Fruit fly (Drosophila melanogaster) whole organism, wandering third instar larva: ENCODE data around the gene amrt.

Experiments used
- Rel ChIP-seq, 2 experiments: fragments of 200-800 bp; sonication (Bioruptor generic) in 1 of 2; optimal IDR thresholded peaks; 2 replicates in 1 of 2; 3 replicates in 1 of 2; lab custom pipeline; 2016 to 2019; ENCODE audit warnings: mild to moderate bottlenecking in 2 of 2, missing biosample characterization in 2 of 2, missing genetic modification characterization in 2 of 2, moderate library complexity in 1 of 2
- dmrt93B ChIP-seq: fragments of 200-800 bp; sonication (Bioruptor generic); optimal IDR thresholded peaks from 2 replicates; lab custom pipeline; 2018; ENCODE audit warnings: missing biosample characterization, mild to moderate bottlenecking, missing genetic modification characterization
- dsf ChIP-seq: sonication (Bioruptor generic); optimal IDR thresholded peaks from 2 replicates; lab custom pipeline; 2016; ENCODE audit warnings: missing biosample characterization, missing genetic modification characterization, borderline replicate concordance

The amrt gene

DNA sequence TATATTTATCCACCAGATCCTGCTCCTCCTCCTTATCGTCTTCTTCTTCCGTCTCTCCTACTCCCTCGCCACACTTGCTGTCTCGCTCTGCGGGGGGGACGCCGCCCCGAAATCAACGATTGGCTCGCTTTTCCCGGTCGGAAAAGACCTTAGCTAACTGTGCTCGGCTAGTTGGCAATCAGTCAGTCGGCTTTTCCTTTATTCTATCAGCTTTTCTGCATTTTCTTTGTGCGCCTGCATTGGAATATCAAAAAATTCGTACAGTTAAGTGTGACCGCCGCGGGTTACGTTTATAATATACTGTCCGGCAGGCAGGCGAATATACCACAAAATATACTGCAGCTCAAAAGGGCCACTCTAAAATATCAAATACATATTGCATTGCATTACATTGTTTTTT is 47.8 kb downstream of the amrt start, which contains the start of gene jub:
TSS of gene jub (minus strand) at position 289 of the 400 bp plus-strand sequence.
- TF ChIP-seq Rel (GFP tag; optimal IDR thresholded peaks at IDR 0.05; lab: Kevin White, UChicago): no peak
- no peak for TF ChIP-seq Rel (tag; optimal IDR thresholded peaks at IDR 0.05; lab: Kevin White, UChicago)
- TF ChIP-seq dmrt93B (GFP tag; lab: Kevin White, UChicago): no peak
- TF ChIP-seq dsf: no peak
